Fruit fly (Drosophila melanogaster) whole organism, adult: Measurements from ENCODE around the gene CG14221.

Experiments used
- CG11617 ChIP-seq: fragments of 200-800 bp; sonication (Bioruptor generic); optimal IDR thresholded peaks from 2 replicates; lab custom pipeline; 2017; ENCODE audit warnings: mild to moderate bottlenecking, missing biosample characterization, missing genetic modification reagents, missing genetic modification characterization
- CG12768 ChIP-seq: fragments of 200-800 bp; sonication (Bioruptor generic); optimal IDR thresholded peaks from 2 replicates; lab custom pipeline; 2017; ENCODE audit warnings: missing biosample characterization, missing genetic modification characterization, mild to moderate bottlenecking, moderate library complexity, missing genetic modification reagents
- CG14711 ChIP-seq: fragments of 200-800 bp; sonication (Bioruptor generic); optimal IDR thresholded peaks from 2 replicates; lab custom pipeline; 2018; ENCODE audit warnings: missing biosample characterization, mild to moderate bottlenecking, missing genetic modification characterization, moderate library complexity
- CG1620 ChIP-seq: fragments of 200-800 bp; sonication (Bioruptor generic); optimal IDR thresholded peaks from 2 replicates; lab custom pipeline; 2016; ENCODE audit warnings: missing biosample characterization, missing genetic modification characterization
- CG33017 ChIP-seq: fragments of 200-800 bp; sonication (Bioruptor generic); optimal IDR thresholded peaks from 2 replicates; lab custom pipeline; 2018; ENCODE audit warnings: missing biosample characterization, mild to moderate bottlenecking, missing genetic modification characterization, moderate library complexity
- CG5204 ChIP-seq: fragments of 200-800 bp; sonication (Bioruptor generic); optimal IDR thresholded peaks from 2 replicates; lab custom pipeline; 2016; ENCODE audit warnings: missing biosample characterization, missing genetic modification characterization
- CG7045 ChIP-seq: fragments of 200-800 bp; sonication (Bioruptor generic); optimal IDR thresholded peaks from 2 replicates; lab custom pipeline; 2017; ENCODE audit warnings: missing biosample characterization, mild to moderate bottlenecking, missing genetic modification characterization
- CG7101 ChIP-seq: fragments of 200-800 bp; sonication (Bioruptor generic); optimal IDR thresholded peaks from 2 replicates; lab custom pipeline; 2018; ENCODE audit warnings: missing biosample characterization, mild to moderate bottlenecking, missing genetic modification characterization, moderate library complexity
- Clk ChIP-seq: fragments of 200-800 bp; sonication (Bioruptor generic); optimal IDR thresholded peaks from 2 replicates; lab custom pipeline; 2017; ENCODE audit warnings: missing biosample characterization, missing genetic modification characterization
- Crg-1 ChIP-seq: fragments of 200-800 bp; sonication (Bioruptor generic); optimal IDR thresholded peaks from 2 replicates; lab custom pipeline; 2016; ENCODE audit warnings: missing biosample characterization, missing genetic modification characterization
- Hr96 ChIP-seq: fragments of 200-800 bp; sonication (Bioruptor generic); optimal IDR thresholded peaks from 2 replicates; lab custom pipeline; 2016; ENCODE audit warnings: missing biosample characterization, missing genetic modification characterization
- Mnt ChIP-seq: fragments of 200-800 bp; sonication (Bioruptor generic); optimal IDR thresholded peaks from 2 replicates; lab custom pipeline; 2016; ENCODE audit warnings: missing biosample characterization, mild to moderate bottlenecking, missing genetic modification characterization
- bab1 ChIP-seq: fragments of 200-800 bp; sonication (Bioruptor generic); optimal IDR thresholded peaks from 3 replicates; lab custom pipeline; 2019; ENCODE audit warnings: missing biosample characterization, mild to moderate bottlenecking, missing genetic modification characterization, moderate library complexity
- cic ChIP-seq: fragments of 200-800 bp; sonication (Bioruptor generic); optimal IDR thresholded peaks from 2 replicates; lab custom pipeline; 2017; ENCODE audit warnings: missing biosample characterization, mild to moderate bottlenecking, missing genetic modification characterization, moderate library complexity
- cnc ChIP-seq, 2 experiments: fragments of >200 bp; optimal IDR thresholded peaks; 2 replicates each; lab custom pipeline; 2017
- kay ChIP-seq: fragments of 200-800 bp; sonication (Bioruptor generic); peaks from one replicate; lab custom pipeline; 2016; ENCODE audit warnings: missing biosample characterization, missing genetic modification characterization, borderline replicate concordance
- ovo ChIP-seq: fragments of 200-800 bp; sonication (Bioruptor generic); optimal IDR thresholded peaks from 2 replicates; lab custom pipeline; 2016; ENCODE audit warnings: missing biosample characterization, missing genetic modification characterization
- pad ChIP-seq: fragments of 200-800 bp; sonication (Bioruptor generic); optimal IDR thresholded peaks from 3 replicates; lab custom pipeline; 2017; ENCODE audit warnings: missing biosample characterization, missing genetic modification characterization, mild to moderate bottlenecking, moderate library complexity, missing genetic modification reagents
- tj ChIP-seq: fragments of 200-800 bp; sonication (Bioruptor generic); optimal IDR thresholded peaks from 3 replicates; lab custom pipeline; 2017; ENCODE audit warnings: missing biosample characterization, mild to moderate bottlenecking, missing genetic modification characterization, moderate library complexity
- toe ChIP-seq: fragments of 200-800 bp; sonication (Bioruptor generic); optimal IDR thresholded peaks from 2 replicates; lab custom pipeline; 2016; ENCODE audit warnings: missing biosample characterization, missing genetic modification characterization

Gene CG14221

DNA sequence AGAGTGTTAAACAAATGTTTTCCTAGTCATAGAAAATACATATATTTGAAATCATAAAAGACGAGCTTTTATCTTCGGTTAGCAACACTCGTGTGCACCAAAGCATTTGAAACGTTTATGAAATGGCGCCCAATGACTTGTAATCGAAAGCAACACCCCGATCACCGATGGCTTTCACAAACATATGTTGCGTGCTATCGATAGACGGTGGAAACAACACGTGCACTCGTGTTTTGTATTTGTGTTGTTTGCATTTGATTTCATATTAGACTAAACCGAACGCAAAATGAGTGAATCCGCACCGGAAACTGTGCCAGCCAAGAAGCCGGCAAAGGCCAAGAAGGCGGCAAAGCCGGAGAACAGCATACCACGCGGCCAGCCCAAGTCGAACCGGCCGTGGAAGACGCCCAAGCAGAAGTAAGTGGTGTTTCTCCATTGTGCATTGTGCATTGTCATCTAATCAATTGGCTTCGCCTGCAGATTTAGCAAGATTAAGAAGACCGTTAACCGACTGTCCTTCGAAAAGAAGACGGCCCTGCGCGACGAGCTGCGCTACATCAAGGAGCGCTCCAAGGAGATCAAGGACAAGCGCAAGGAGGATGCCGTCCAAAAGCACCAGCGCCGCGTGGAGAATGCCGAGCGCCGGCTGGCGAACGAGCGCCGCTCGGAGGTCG lies 4.9 kb downstream of the CG14221 start, which contains the start of gene CG14210:
Gene CG14210, plus strand, starts transcription at position 207 of the 674 bp plus-strand sequence.
- no peak for TF ChIP-seq CG12768 (GFP tag; lab: Kevin White, UChicago)
- no peak for TF ChIP-seq ovo (GFP tag; lab: Kevin White, UChicago)
- TF ChIP-seq cnc (optimal IDR thresholded peaks at IDR 0.05; lab: Kevin White, UChicago): peak; percentile 73 to 89
- TF ChIP-seq kay: no peak
- TF ChIP-seq CG7101 (tag; lab: Kevin White, UChicago): no peak
- TF ChIP-seq Mnt (GFP tag; lab: Kevin White, UChicago): peak; percentile 97
- no peak for TF ChIP-seq CG14711 (tag; lab: Kevin White, UChicago)
- TF ChIP-seq CG7045 (GFP tag; lab: Kevin White, UChicago): no peak
- TF ChIP-seq bab1 (GFP tag; lab: Kevin White, UChicago): peak; percentile 65
- no peak for TF ChIP-seq pad (GFP tag; lab: Kevin White, UChicago)
- TF ChIP-seq CG11617: peak; percentile 1
- no peak for TF ChIP-seq Crg-1 (GFP tag; lab: Kevin White, UChicago)
- TF ChIP-seq toe (GFP tag; lab: Kevin White, UChicago): no peak
- TF ChIP-seq CG33017 (tag; lab: Kevin White, UChicago): no peak
- no peak for TF ChIP-seq Hr96 (GFP tag; lab: Kevin White, UChicago)

DNA sequence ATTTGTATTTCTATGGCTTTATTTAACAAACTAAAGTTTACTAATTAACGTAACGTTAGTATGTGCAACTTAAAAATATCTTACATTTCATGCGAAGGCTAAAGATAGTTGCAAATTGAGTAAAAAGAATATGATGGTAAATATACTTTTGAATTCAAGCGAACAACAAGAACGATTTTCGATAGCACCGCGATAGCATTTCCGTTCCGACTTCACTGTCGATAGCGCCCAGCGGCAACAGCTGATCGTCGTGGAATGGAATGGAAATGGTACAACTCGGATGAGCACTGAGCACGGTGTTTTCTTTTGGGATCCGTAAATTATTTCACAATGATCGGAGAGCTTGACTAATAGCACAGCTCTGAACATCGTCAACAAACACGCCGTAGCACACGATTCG lies 7.6 kb downstream of the CG14221 start:
- TF ChIP-seq ovo (GFP tag; lab: Kevin White, UChicago): no peak
- TF ChIP-seq CG33017 (tag; lab: Kevin White, UChicago): no peak
- TF ChIP-seq Mnt (GFP tag; lab: Kevin White, UChicago): peak; percentile 68
- TF ChIP-seq CG11617: peak; percentile 71
- no peak for TF ChIP-seq CG5204 (GFP tag; lab: Kevin White, UChicago)
- TF ChIP-seq CG12768 (GFP tag; lab: Kevin White, UChicago): no peak
- peak; percentile 82 for TF ChIP-seq bab1 (GFP tag; lab: Kevin White, UChicago)
- TF ChIP-seq pad (GFP tag; lab: Kevin White, UChicago): peak; percentile 39
- TF ChIP-seq CG7045 (GFP tag; lab: Kevin White, UChicago): no peak
- TF ChIP-seq kay: no peak
- TF ChIP-seq Hr96 (GFP tag; lab: Kevin White, UChicago): no peak
- peak; percentile 46 for TF ChIP-seq Crg-1 (GFP tag; lab: Kevin White, UChicago)
- no peak for TF ChIP-seq toe (GFP tag; lab: Kevin White, UChicago)
- no peak for TF ChIP-seq Clk (GFP tag; lab: Kevin White, UChicago)
- TF ChIP-seq CG7101 (tag; lab: Kevin White, UChicago): peak; percentile 81
- TF ChIP-seq cnc (optimal IDR thresholded peaks at IDR 0.05; lab: Kevin White, UChicago): no peak
- no peak for TF ChIP-seq CG1620 (GFP tag; lab: Kevin White, UChicago)
- TF ChIP-seq CG14711 (tag; lab: Kevin White, UChicago): peak; percentile 38
- no peak for TF ChIP-seq cic (GFP tag; lab: Kevin White, UChicago)
- peak; percentile 32 for TF ChIP-seq tj (GFP tag; lab: Kevin White, UChicago)

DNA sequence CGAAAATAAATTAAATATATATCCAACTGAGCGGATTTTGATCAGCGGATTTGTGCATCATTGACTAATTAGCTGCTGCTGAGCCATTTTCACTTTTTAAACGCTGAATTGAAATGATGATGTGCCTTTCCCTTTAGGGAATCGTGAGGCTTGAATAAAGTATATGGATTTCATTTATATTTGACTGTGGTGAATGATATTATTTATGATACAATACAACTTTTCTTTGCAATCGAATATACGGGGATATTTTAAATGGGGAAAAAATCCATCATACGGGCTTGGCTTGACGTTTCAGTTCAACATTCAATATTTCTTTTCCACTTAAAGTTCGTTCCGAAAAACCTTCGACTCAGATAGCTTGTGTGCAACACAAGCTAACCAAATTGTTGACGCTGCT lies 9.8 kb downstream of the CG14221 start, which contains the start of the genes Shawn and Tyler:
Gene Shawn, plus strand, starts transcription at position 301 of the 400 bp plus-strand sequence.
Gene Tyler, plus strand, starts transcription at position 301 of the 400 bp plus-strand sequence.
- TF ChIP-seq CG11617 (no peak), Hr96 (GFP tag; lab: Kevin White, UChicago) (no peak), CG7101 (tag; lab: Kevin White, UChicago) (no peak), CG5204 (GFP tag; lab: Kevin White, UChicago) (no peak), CG14711 (tag; lab: Kevin White, UChicago) (no peak), Clk (GFP tag; lab: Kevin White, UChicago) (no peak), cnc (optimal IDR thresholded peaks at IDR 0.05; lab: Kevin White, UChicago) (no peak), CG1620 (GFP tag; lab: Kevin White, UChicago) (no peak), CG7045 (GFP tag; lab: Kevin White, UChicago) (no peak), bab1 (GFP tag; lab: Kevin White, UChicago) (no peak), Mnt (GFP tag; lab: Kevin White, UChicago) (no peak), Crg-1 (GFP tag; lab: Kevin White, UChicago) (no peak), CG33017 (tag; lab: Kevin White, UChicago) (no peak), tj (GFP tag; lab: Kevin White, UChicago) (no peak), pad (GFP tag; lab: Kevin White, UChicago) (no peak), ovo (GFP tag; lab: Kevin White, UChicago) (no peak), CG12768 (GFP tag; lab: Kevin White, UChicago) (no peak), toe (GFP tag; lab: Kevin White, UChicago) (no peak), cic (GFP tag; lab: Kevin White, UChicago) (no peak)

DNA sequence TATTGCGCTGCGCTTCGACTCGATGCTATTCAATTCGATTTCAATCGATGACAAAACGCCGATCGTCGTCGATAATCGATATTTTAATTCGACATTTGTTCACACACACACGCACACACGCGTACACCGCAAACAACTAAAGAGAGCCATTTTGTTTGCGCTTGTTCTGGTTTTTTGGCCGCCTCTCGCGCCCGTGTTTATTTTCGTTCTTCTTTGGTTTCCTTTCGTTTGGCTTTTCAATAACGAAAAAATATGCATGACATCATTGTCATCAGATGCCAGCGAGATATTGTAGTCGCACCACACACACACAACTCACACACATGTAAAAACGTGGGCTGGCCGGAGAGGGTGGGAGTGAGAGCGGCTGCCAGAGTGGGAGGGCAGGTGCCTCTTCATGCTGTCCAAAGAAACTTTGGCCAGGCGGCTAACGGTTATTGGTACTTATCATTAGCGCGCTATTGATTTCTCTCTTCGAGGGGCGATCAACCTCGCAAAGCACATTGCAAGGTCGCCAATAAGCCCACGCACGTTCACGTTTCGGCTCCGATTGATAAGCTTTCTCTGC lies 12.9 kb downstream of the CG14221 start:
- TF ChIP-seq cic (GFP tag; lab: Kevin White, UChicago) (no peak), CG5204 (GFP tag; lab: Kevin White, UChicago) (no peak), Mnt (GFP tag; lab: Kevin White, UChicago) (peak; percentile 61), pad (GFP tag; lab: Kevin White, UChicago) (peak; percentile 41), bab1 (GFP tag; lab: Kevin White, UChicago) (no peak), CG33017 (tag; lab: Kevin White, UChicago) (no peak), CG12768 (GFP tag; lab: Kevin White, UChicago) (no peak), kay (no peak), CG7045 (GFP tag; lab: Kevin White, UChicago) (no peak), Clk (GFP tag; lab: Kevin White, UChicago) (no peak), CG14711 (tag; lab: Kevin White, UChicago) (no peak), Crg-1 (GFP tag; lab: Kevin White, UChicago) (no peak), toe (GFP tag; lab: Kevin White, UChicago) (no peak), cnc (optimal IDR thresholded peaks at IDR 0.05; lab: Kevin White, UChicago) (no peak), Hr96 (GFP tag; lab: Kevin White, UChicago) (no peak), tj (GFP tag; lab: Kevin White, UChicago) (no peak), CG7101 (tag; lab: Kevin White, UChicago) (no peak)
